Worm (Caenorhabditis elegans) whole organism, L2 larva: ENCODE measurements around the gene inx-6.

Experiments used
- blmp-1 ChIP-seq: sonication (generic microtip); optimal IDR thresholded peaks from 2 replicates; lab custom pipeline; 2017; ENCODE audit warnings: missing genetic modification characterization, mild to moderate bottlenecking, missing compliant biosample characterization, antibody characterized with exemption, moderate library complexity; ENCODE audit not compliant: insufficient read depth
- ceh-82 ChIP-seq: fragments of 150-350 bp; optimal IDR thresholded peaks from 2 replicates; lab custom pipeline; 2014; ENCODE audit warnings: missing biosample characterization, missing genetic modification characterization
- fos-1 ChIP-seq: fragments of 150-350 bp; optimal IDR thresholded peaks from 2 replicates; lab custom pipeline; 2014; ENCODE audit warnings: missing biosample characterization, missing genetic modification characterization
- lin-13 ChIP-seq: fragments of 150-350 bp; optimal IDR thresholded peaks from 2 replicates; lab custom pipeline; 2014; ENCODE audit warnings: missing biosample characterization, missing genetic modification reagents, missing genetic modification characterization
- mdl-1 ChIP-seq, 2 experiments: fragments of 150-350 bp in 1 of 2; sonication (generic microtip) in 1 of 2; optimal IDR thresholded peaks; 2 replicates each; lab custom pipeline; 2017; ENCODE audit warnings: missing biosample characterization in 2 of 2, missing genetic modification characterization in 2 of 2
- unc-62 ChIP-seq: fragments of 150-350 bp; optimal IDR thresholded peaks from 2 replicates; lab custom pipeline; 2014; ENCODE audit warnings: missing biosample characterization, missing genetic modification reagents, missing genetic modification characterization

DNA sequence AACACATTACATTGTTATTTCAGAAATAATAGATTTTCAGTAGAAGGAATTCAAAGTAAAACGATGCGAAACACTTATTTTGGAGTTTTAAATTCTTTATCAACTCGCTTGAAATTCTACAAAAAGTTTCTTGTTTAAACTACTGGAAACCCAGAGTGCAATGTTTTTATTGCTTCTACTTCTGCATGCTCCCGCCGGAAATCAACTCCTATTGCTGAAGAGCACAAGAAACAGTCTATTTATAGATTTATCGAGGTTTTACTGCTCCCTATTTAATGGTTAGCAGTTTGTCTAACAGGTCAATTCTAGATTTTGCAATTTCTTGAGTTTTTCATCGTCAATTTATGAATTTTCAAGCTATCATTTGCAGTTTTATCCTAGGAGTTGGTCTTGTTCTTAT lies 46.1 kb downstream of the inx-6 start, which contains the start of gene F07C6.6:
- no peak for TF ChIP-seq unc-62 (GFP tag; lab: Kevin White, UChicago)
- no peak for TF ChIP-seq fos-1 (tag; lab: Kevin White, UChicago)
- no peak for TF ChIP-seq lin-13 (GFP tag; lab: Kevin White, UChicago)
- TF ChIP-seq blmp-1 (tag; lab: Kevin White, UChicago): no peak
- no peak for TF ChIP-seq ceh-82 (tag; lab: Kevin White, UChicago)
- TF ChIP-seq mdl-1 (tag; optimal IDR thresholded peaks at IDR 0.05; lab: Kevin White, UChicago): no peak
